Fruit fly (Drosophila melanogaster) whole organism, wandering third instar larva: Measurements from ENCODE around the gene Hsp67Ba.

Source experiments
- Abd-B ChIP-seq: fragments of >200 bp; optimal IDR thresholded peaks from 2 replicates; lab custom pipeline; 2017; ENCODE audit warnings: missing biosample characterization, missing genetic modification characterization
- Hnf4 ChIP-seq: fragments of 200-800 bp; sonication (Bioruptor generic); optimal IDR thresholded peaks from 2 replicates; lab custom pipeline; 2016; ENCODE audit warnings: missing biosample characterization, mild to moderate bottlenecking, missing genetic modification characterization
- Myc ChIP-seq: fragments of >200 bp; optimal IDR thresholded peaks from 2 replicates; lab custom pipeline; 2017
- Rel ChIP-seq, 2 experiments: fragments of 200-800 bp; sonication (Bioruptor generic) in 1 of 2; optimal IDR thresholded peaks; 2 replicates in 1 of 2; 3 replicates in 1 of 2; lab custom pipeline; 2016 to 2019; ENCODE audit warnings: mild to moderate bottlenecking in 2 of 2, missing biosample characterization in 2 of 2, missing genetic modification characterization in 2 of 2, moderate library complexity in 1 of 2
- psq ChIP-seq: fragments of 200-800 bp; sonication (Bioruptor generic); optimal IDR thresholded peaks from 3 replicates; lab custom pipeline; 2017; ENCODE audit warnings: missing biosample characterization, mild to moderate bottlenecking, missing genetic modification characterization, moderate library complexity

- TF ChIP-seq Abd-B (GFP tag; lab: Kevin White, UChicago): no peak
- TF ChIP-seq psq (GFP tag; lab: Kevin White, UChicago): no peak
- no peak for TF ChIP-seq Hnf4
- TF ChIP-seq Myc (lab: Kevin White, UChicago): no peak
- no peak for TF ChIP-seq Rel (GFP tag; optimal IDR thresholded peaks at IDR 0.05; lab: Kevin White, UChicago)
- no peak for TF ChIP-seq Rel (tag; optimal IDR thresholded peaks at IDR 0.05; lab: Kevin White, UChicago)
Measured at dm6 chr3L:9424528-9424911, 45.2 kb upstream of the Hsp67Ba start.
